Worm (Caenorhabditis elegans): ENCODE results near the gene pink-1.

pink-1 gene

ce11 chrII:5388786-5389421 lies 6.6 kb downstream of the pink-1 start, which contains the start of gene rsp-4:
rsp-4 (minus strand) TSS chrII:5388836.
- TF ChIP-seq elt-1 (tag; optimal IDR thresholded peaks at IDR 0.05) (no peak), lin-15B (tag; optimal IDR thresholded peaks at IDR 0.05) (no peak)

- TF ChIP-seq elt-2 (tag; optimal IDR thresholded peaks at IDR 0.05) (peak; percentile 3), ZK546.5 (tag; optimal IDR thresholded peaks at IDR 0.05) (no peak), pha-4 (tag; optimal IDR thresholded peaks at IDR 0.05) (no peak)
Observed at ce11 chrII:5387217-5387616, 8.3 kb downstream of the pink-1 start, which contains the start of gene ccpp-6. ccpp-6 (minus strand) TSS chrII:5387317.

ce11 chrII:5384282-5384681 lies 11.2 kb downstream of the pink-1 start:
- TF ChIP-seq nhr-23 (tag; optimal IDR thresholded peaks at IDR 0.05) (peak; percentile 0), hmg-11 (tag; optimal IDR thresholded peaks at IDR 0.05) (no peak), nhr-43 (tag; optimal IDR thresholded peaks at IDR 0.05; ENCODE audit: poor library complexity, severe bottlenecking) (peak; percentile 8), unc-39 (tag; optimal IDR thresholded peaks at IDR 0.05) (no peak)

- no peak for TF ChIP-seq nhr-237 (tag; optimal IDR thresholded peaks at IDR 0.05)
- no peak for TF ChIP-seq nhr-77 (tag; optimal IDR thresholded peaks at IDR 0.05)
- TF ChIP-seq fkh-2 (tag; optimal IDR thresholded peaks at IDR 0.05): no peak
- no peak for TF ChIP-seq ceh-16 (tag; optimal IDR thresholded peaks at IDR 0.05)
- TF ChIP-seq unc-39 (tag; optimal IDR thresholded peaks at IDR 0.05): no peak
- TF ChIP-seq nfya-1 (tag; optimal IDR thresholded peaks at IDR 0.05; ENCODE audit: insufficient read depth): peak; percentile 53
- peak; percentile 37 for TF ChIP-seq ceh-28 (tag; optimal IDR thresholded peaks at IDR 0.05)
- peak in 2 of 3 experiments; percentile 17 to 30 for TF ChIP-seq elt-3 (tag; optimal IDR thresholded peaks at IDR 0.05)
- TF ChIP-seq nhr-76 (tag; optimal IDR thresholded peaks at IDR 0.05): no peak
- no peak for TF ChIP-seq ceh-82 (tag; optimal IDR thresholded peaks at IDR 0.05)
- peak; percentile 7 for TF ChIP-seq R02D3.7 (tag; optimal IDR thresholded peaks at IDR 0.05)
- peak; percentile 85 for TF ChIP-seq elt-2 (tag; optimal IDR thresholded peaks at IDR 0.05)
- no peak for TF ChIP-seq nhr-67 (tag; optimal IDR thresholded peaks at IDR 0.05)
- TF ChIP-seq lsy-12 (tag; optimal IDR thresholded peaks at IDR 0.05): no peak
- peak; percentile 51 for TF ChIP-seq nhr-43 (tag; optimal IDR thresholded peaks at IDR 0.05; ENCODE audit: poor library complexity, severe bottlenecking)
- no peak for TF ChIP-seq mdl-1 (tag; optimal IDR thresholded peaks at IDR 0.05)
- no peak for TF ChIP-seq egl-27 (tag; optimal IDR thresholded peaks at IDR 0.05)
- no peak for TF ChIP-seq egl-5 (tag; optimal IDR thresholded peaks at IDR 0.05)
- TF ChIP-seq zag-1 (tag; optimal IDR thresholded peaks at IDR 0.05): no peak
- TF ChIP-seq nhr-28 (tag; optimal IDR thresholded peaks at IDR 0.05): no peak
- TF ChIP-seq skn-1 (tag; optimal IDR thresholded peaks at IDR 0.05): no peak
- no peak for TF ChIP-seq sea-2 (GFP tag; optimal IDR thresholded peaks at IDR 0.05)
- TF ChIP-seq pqm-1 (tag; optimal IDR thresholded peaks at IDR 0.05): peak; percentile 50
- peak; percentile 77 for TF ChIP-seq jun-1 (tag; optimal IDR thresholded peaks at IDR 0.05)
- peak; percentile 80 for TF ChIP-seq fos-1 (tag; optimal IDR thresholded peaks at IDR 0.05)
- no peak for TF ChIP-seq nhr-11 (tag; optimal IDR thresholded peaks at IDR 0.05)
- peak; percentile 89 for TF ChIP-seq nhr-23 (tag; optimal IDR thresholded peaks at IDR 0.05)
- TF ChIP-seq ama-1 (optimal IDR thresholded peaks at IDR 0.05): peak; percentile 96
- peak; percentile 81 for TF ChIP-seq hmg-11 (tag; optimal IDR thresholded peaks at IDR 0.05)
- TF ChIP-seq snpc-4 (tag; optimal IDR thresholded peaks at IDR 0.05): peak; percentile 18
- TF ChIP-seq mml-1 (tag; optimal IDR thresholded peaks at IDR 0.05): no peak
- no peak for TF ChIP-seq nhr-12 (tag; optimal IDR thresholded peaks at IDR 0.05)
- no peak for TF ChIP-seq daf-12 (tag; optimal IDR thresholded peaks at IDR 0.05)
- TF ChIP-seq lin-15B (tag; optimal IDR thresholded peaks at IDR 0.05): peak; percentile 75
- TF ChIP-seq aly-2 (tag; optimal IDR thresholded peaks at IDR 0.05): no peak
- no peak for TF ChIP-seq elt-1 (tag; optimal IDR thresholded peaks at IDR 0.05)
- TF ChIP-seq ZK546.5 (tag; optimal IDR thresholded peaks at IDR 0.05): no peak
- TF ChIP-seq ztf-4 (tag; optimal IDR thresholded peaks at IDR 0.05): peak; percentile 26
- no peak for TF ChIP-seq fkh-10 (GFP tag; optimal IDR thresholded peaks at IDR 0.05)
- TF ChIP-seq eor-1 (tag; optimal IDR thresholded peaks at IDR 0.05): no peak
- peak; percentile 98 for TF ChIP-seq nhr-25 (tag; optimal IDR thresholded peaks at IDR 0.05)
- peak; percentile 94 for TF ChIP-seq pha-4 (tag; optimal IDR thresholded peaks at IDR 0.05)
- peak; percentile 45 for TF ChIP-seq tbx-2 (tag; optimal IDR thresholded peaks at IDR 0.05)
- no peak for TF ChIP-seq lin-39 (tag; optimal IDR thresholded peaks at IDR 0.05)
- no peak for TF ChIP-seq unc-62 (GFP tag; optimal IDR thresholded peaks at IDR 0.05)
- TF ChIP-seq ceh-9 (tag; optimal IDR thresholded peaks at IDR 0.05): no peak
Observed at ce11 chrII:5379614-5380077, 15.8 kb downstream of the pink-1 start, which contains the start of gene pkc-3. pkc-3 (plus strand) TSS chrII:5380027.
